Worm (Caenorhabditis elegans): ENCODE results near the gene shw-3.

ce11 chrV:12987061-12987460, at the start of gene shw-3:
- TF ChIP-seq tbx-2 (tag; optimal IDR thresholded peaks at IDR 0.05) (no peak), eor-1 (tag; optimal IDR thresholded peaks at IDR 0.05) (no peak), skn-1 (tag; optimal IDR thresholded peaks at IDR 0.05) (no peak), ceh-28 (tag; optimal IDR thresholded peaks at IDR 0.05) (no peak), nhr-43 (tag; optimal IDR thresholded peaks at IDR 0.05; ENCODE audit: poor library complexity, severe bottlenecking) (no peak), ceh-82 (tag; optimal IDR thresholded peaks at IDR 0.05) (no peak), nhr-76 (tag; optimal IDR thresholded peaks at IDR 0.05) (no peak), daf-12 (tag; optimal IDR thresholded peaks at IDR 0.05) (no peak), aly-2 (tag; optimal IDR thresholded peaks at IDR 0.05) (no peak), egl-27 (tag; optimal IDR thresholded peaks at IDR 0.05) (no peak), nhr-28 (tag; optimal IDR thresholded peaks at IDR 0.05) (no peak), sea-2 (GFP tag; optimal IDR thresholded peaks at IDR 0.05) (no peak), mdl-1 (tag; optimal IDR thresholded peaks at IDR 0.05) (no peak), nhr-11 (tag; optimal IDR thresholded peaks at IDR 0.05) (no peak)

All from whole organism, L3 larva.